Fruit fly (Drosophila melanogaster) whole organism: ENCODE data around the gene CG12541.

Experiments
- CG8478 ChIP-seq: fragments of >200 bp; optimal IDR thresholded peaks from 2 replicates; lab custom pipeline; 2018; ENCODE audit warnings: inconsistent platforms
- Dll ChIP-seq: fragments of >200 bp; optimal IDR thresholded peaks from 2 replicates; lab custom pipeline; 2017
- EcR ChIP-seq, 2 experiments: fragments of >200 bp; optimal IDR thresholded peaks; 2 replicates each; lab custom pipeline; 2017; ENCODE audit warnings: missing biosample characterization in 2 of 2, missing genetic modification characterization in 2 of 2, missing genetic modification reagents in 2 of 2
- pan ChIP-seq: fragments of >200 bp; optimal IDR thresholded peaks from 2 replicates; lab custom pipeline; 2017
- psq ChIP-seq: fragments of >200 bp; optimal IDR thresholded peaks from 2 replicates; lab custom pipeline; 2017
- usp ChIP-seq: fragments of >200 bp; optimal IDR thresholded peaks from 2 replicates; lab custom pipeline; 2017; ENCODE audit warnings: missing biosample characterization, missing genetic modification characterization, mixed read lengths

DNA sequence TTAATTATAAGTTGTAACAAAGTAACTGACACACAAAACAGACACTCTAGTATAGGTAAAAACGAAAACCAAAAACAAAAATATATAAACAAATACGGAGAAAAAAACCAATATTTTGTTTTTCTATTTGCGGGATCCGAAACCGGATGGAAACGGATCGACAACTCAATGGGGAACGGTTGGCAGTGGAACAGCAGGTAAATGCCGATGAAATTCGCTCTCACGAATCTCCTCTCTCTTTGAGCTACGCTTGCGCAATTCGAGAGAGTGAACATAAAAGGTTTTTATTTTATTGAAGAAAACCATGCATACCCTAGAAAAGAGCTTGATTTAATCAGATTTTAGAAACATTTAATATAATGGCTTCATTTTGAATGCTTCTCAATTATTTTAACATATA lies 78.8 kb downstream of the CG12541 start:
- TF ChIP-seq Dll (lab: Kevin White, UChicago) (no peak), EcR (GFP tag; optimal IDR thresholded peaks at IDR 0.05; lab: Kevin White, UChicago) (no peak), psq (lab: Kevin White, UChicago) (no peak), pan (no peak), CG8478 (lab: Kevin White, UChicago) (no peak), usp (GFP tag; lab: Kevin White, UChicago) (no peak)
